Fruit fly (Drosophila melanogaster): ENCODE data around the gene Cpsf6.
A peak's percentile ranks its signal among the peaks of the same experiment; 100 is the strongest.

Gene Cpsf6

dm6 chr3L:8340264-8341095 is 25.2 kb upstream of the Cpsf6 start, which contains the start of the genes Prim1 and CG7083 (continued):
- TF ChIP-seq lov (optimal IDR thresholded peaks at IDR 0.05) (no peak), lov (GFP tag; IDR thresholded peaks at IDR 0.05) (no peak), fu2 (GFP tag; optimal IDR thresholded peaks at IDR 0.05) (peak; percentile 32), grn (GFP tag; optimal IDR thresholded peaks at IDR 0.05) (peak; percentile 22), cas (GFP tag; IDR thresholded peaks at IDR 0.05) (no peak), CG14050 (GFP tag; IDR thresholded peaks at IDR 0.05) (peak; percentile 42; the same call in 1 of the 3 replicates), HHEX (GFP tag; optimal IDR thresholded peaks at IDR 0.05) (peak; percentile 20), maf-S (GFP tag; optimal IDR thresholded peaks at IDR 0.05) (peak; percentile 39), CG10462 (GFP tag; optimal IDR thresholded peaks at IDR 0.05) (peak; percentile 48), Usf (GFP tag; optimal IDR thresholded peaks at IDR 0.05) (no peak), CG34224 (GFP tag; IDR thresholded peaks at IDR 0.05; ENCODE audit: partially characterized antibody) (no peak), Lhr (GFP tag; optimal IDR thresholded peaks at IDR 0.05) (peak; percentile 26), CG15011 (GFP tag; optimal IDR thresholded peaks at IDR 0.05) (no peak), Bgb (GFP tag; IDR thresholded peaks at IDR 0.05; ENCODE audit: partially characterized antibody) (peak; percentile 29; the same call in 1 of the 2 replicates), ranshi (GFP tag; IDR thresholded peaks at IDR 0.05) (0 out of 2 replicates have a peak, but pooled peaks have one; percentile 41), rib (GFP tag; IDR thresholded peaks at IDR 0.05) (peak; percentile 89), CG12299 (tag; optimal IDR thresholded peaks at IDR 0.05) (peak; percentile 51), emc (GFP tag; optimal IDR thresholded peaks at IDR 0.05) (peak; percentile 6), CG17829 (tag; optimal IDR thresholded peaks at IDR 0.05) (peak; percentile 59), CG31224 (GFP tag; IDR thresholded peaks at IDR 0.05) (peak; percentile 18; the same call in 1 of the 2 replicates), CG5953 (GFP tag; IDR thresholded peaks at IDR 0.05) (no peak), CG12942 (GFP tag; optimal IDR thresholded peaks at IDR 0.05) (peak; percentile 40), CG17359 (tag; optimal IDR thresholded peaks at IDR 0.05) (peak; percentile 26), CG3281 (GFP tag; optimal IDR thresholded peaks at IDR 0.05) (peak; percentile 69), crc (GFP tag; optimal IDR thresholded peaks at IDR 0.05) (peak; percentile 35), Ets65A (GFP tag) (peak; percentile 72), amos (GFP tag; IDR thresholded peaks at IDR 0.05; ENCODE audit: partially characterized antibody) (peak; percentile 13; the same call in 1 of the 2 replicates), CG9932 (GFP tag; IDR thresholded peaks at IDR 0.05) (peak; percentile 50; the same call in 1 of the 2 replicates), prd (optimal IDR thresholded peaks at IDR 0.05) (no peak), prd (GFP tag; IDR thresholded peaks at IDR 0.05) (peak; percentile 59), sens (GFP tag) (peak; percentile 93), CG2199 (GFP tag; IDR thresholded peaks at IDR 0.05) (no peak)

- peak; percentile 63 for TF ChIP-seq GATAe (GFP tag; conservative IDR thresholded peaks at IDR 0.05)
- peak; percentile 7 for TF ChIP-seq CG12299 (tag; optimal IDR thresholded peaks at IDR 0.05)
- peak; percentile 25 for TF ChIP-seq lilli (GFP tag; optimal IDR thresholded peaks at IDR 0.05)
- no peak for TF ChIP-seq CG2889 (GFP tag; IDR thresholded peaks at IDR 0.05)
- TF ChIP-seq CG9727 (GFP tag; optimal IDR thresholded peaks at IDR 0.05): no peak
- peak; percentile 27 for TF ChIP-seq Myb (GFP tag; optimal IDR thresholded peaks at IDR 0.05)
- TF ChIP-seq Fer3 (tag; optimal IDR thresholded peaks at IDR 0.05): no peak
- peak; percentile 34; the same call in 1 of the 3 replicates for TF ChIP-seq CG34224 (GFP tag; IDR thresholded peaks at IDR 0.05; ENCODE audit: partially characterized antibody)
- no peak for TF ChIP-seq CG18262 (tag; optimal IDR thresholded peaks at IDR 0.05)
- peak; percentile 28 for TF ChIP-seq MESR4 (GFP tag; optimal IDR thresholded peaks at IDR 0.05)
- TF ChIP-seq Scr (GFP tag; IDR thresholded peaks at IDR 0.05; ENCODE audit: partially characterized antibody): peak; percentile 56
- TF ChIP-seq CG6791 (GFP tag; IDR thresholded peaks at IDR 0.05; ENCODE audit: partially characterized antibody): 0 out of 3 replicates have a peak, but pooled peaks have one; percentile 56
- TF ChIP-seq CG31365 (tag; optimal IDR thresholded peaks at IDR 0.05): no peak
- no peak for TF ChIP-seq CG6765 (GFP tag; optimal IDR thresholded peaks at IDR 0.05)
- TF ChIP-seq Vsx1 (GFP tag; optimal IDR thresholded peaks at IDR 0.05): peak; percentile 2
- TF ChIP-seq peb (GFP tag; IDR thresholded peaks at IDR 0.05): no peak
- peak; percentile 78 for TF ChIP-seq sens (GFP tag)
- 0 out of 2 replicates have a peak, but pooled peaks have one; percentile 23 for TF ChIP-seq Drgx (GFP tag; IDR thresholded peaks at IDR 0.05)
- TF ChIP-seq Med (GFP tag): peak; percentile 84
- TF ChIP-seq Dll (GFP tag; IDR thresholded peaks at IDR 0.05; ENCODE audit: partially characterized antibody): peak; percentile 48; the same call in 1 of the 4 replicates
- no peak for TF ChIP-seq chn (GFP tag; optimal IDR thresholded peaks at IDR 0.05)
These were observed 23.6 kb upstream of the Cpsf6 start, which contains the start of gene Pex2 for dm6 chr3L:8338921-8339320. TSS of gene Pex2 (plus strand) at chr3L:8339051.

Data from whole organism, embryonic.